Worm (Caenorhabditis elegans) whole organism, L3 larva: ENCODE results near the gene irld-8.

Experiments
- R02D3.7 ChIP-seq: fragments of 150-350 bp; optimal IDR thresholded peaks from 2 replicates; lab custom pipeline; 2014; ENCODE audit warnings: missing biosample characterization, missing genetic modification characterization
- ZK546.5 ChIP-seq: sonication (generic microtip); optimal IDR thresholded peaks from 2 replicates; lab custom pipeline; 2017; ENCODE audit warnings: missing biosample characterization, missing genetic modification characterization
- ama-1 ChIP-seq: fragments of 150-350 bp; optimal IDR thresholded peaks from 2 replicates; lab custom pipeline; 2018
- ceh-16 ChIP-seq: sonication (generic microtip); optimal IDR thresholded peaks from 2 replicates; lab custom pipeline; 2017; ENCODE audit warnings: missing biosample characterization, missing genetic modification characterization
- ceh-28 ChIP-seq: fragments of 150-350 bp; optimal IDR thresholded peaks from 2 replicates; lab custom pipeline; 2014; ENCODE audit warnings: missing biosample characterization, missing genetic modification reagents, missing genetic modification characterization
- ceh-9 ChIP-seq: sonication (generic microtip); optimal IDR thresholded peaks from 2 replicates; lab custom pipeline; 2018; ENCODE audit warnings: missing biosample characterization, missing genetic modification characterization
- daf-12 ChIP-seq: fragments of 150-350 bp; optimal IDR thresholded peaks from 2 replicates; lab custom pipeline; 2014; ENCODE audit warnings: missing biosample characterization, missing genetic modification reagents, missing genetic modification characterization
- egl-5 ChIP-seq: fragments of 150-350 bp; optimal IDR thresholded peaks from 2 replicates; lab custom pipeline; 2017; ENCODE audit warnings: missing biosample characterization, missing genetic modification reagents, missing genetic modification characterization, inconsistent platforms
- elt-1 ChIP-seq: fragments of 150-350 bp; optimal IDR thresholded peaks from 2 replicates; lab custom pipeline; 2014; ENCODE audit warnings: missing biosample characterization, missing genetic modification characterization
- elt-2 ChIP-seq: sonication (generic microtip); optimal IDR thresholded peaks from 2 replicates; lab custom pipeline; 2016; ENCODE audit warnings: missing genetic modification reagents, mild to moderate bottlenecking, missing genetic modification characterization, missing compliant biosample characterization
- elt-3 ChIP-seq, 3 experiments: fragments of 150-350 bp in 1 of 3; sonication (generic microtip) in 2 of 3; optimal IDR thresholded peaks; 2 replicates in 2 of 3; 4 replicates in 1 of 3; lab custom pipeline; 2014 to 2017; ENCODE audit warnings: missing biosample characterization in 3 of 3, missing genetic modification characterization in 3 of 3
- eor-1 ChIP-seq, 2 experiments: fragments of 150-350 bp; optimal IDR thresholded peaks; 2 replicates each; lab custom pipeline; 2014 to 2018; ENCODE audit warnings: missing biosample characterization in 2 of 2, missing genetic modification characterization in 2 of 2
- fkh-10 ChIP-seq: sonication (generic microtip); optimal IDR thresholded peaks from 2 replicates; lab custom pipeline; 2017; ENCODE audit warnings: missing biosample characterization, missing genetic modification reagents, missing genetic modification characterization
- fkh-2 ChIP-seq: fragments of 150-350 bp; optimal IDR thresholded peaks from 2 replicates; lab custom pipeline; 2014; ENCODE audit warnings: missing biosample characterization, missing genetic modification reagents, missing genetic modification characterization
- hmg-11 ChIP-seq: sonication (generic microtip); optimal IDR thresholded peaks from 2 replicates; lab custom pipeline; 2016; ENCODE audit warnings: missing genetic modification characterization, missing compliant biosample characterization
- lin-15B ChIP-seq: fragments of 150-350 bp; optimal IDR thresholded peaks from 2 replicates; lab custom pipeline; 2014; ENCODE audit warnings: missing biosample characterization, missing genetic modification characterization
- lin-39 ChIP-seq: fragments of 150-350 bp; optimal IDR thresholded peaks from 2 replicates; lab custom pipeline; 2018; ENCODE audit warnings: missing biosample characterization, missing genetic modification reagents, missing genetic modification characterization
- mdl-1 ChIP-seq: fragments of 150-350 bp; optimal IDR thresholded peaks from 2 replicates; lab custom pipeline; 2014; ENCODE audit warnings: missing biosample characterization, missing genetic modification characterization
- mml-1 ChIP-seq: fragments of 150-350 bp; sonication (generic microtip); optimal IDR thresholded peaks from 3 replicates; lab custom pipeline; 2014; ENCODE audit warnings: missing biosample characterization, missing genetic modification characterization
- nfya-1 ChIP-seq: sonication (generic microtip); optimal IDR thresholded peaks from 2 replicates; lab custom pipeline; 2017; ENCODE audit warnings: missing genetic modification characterization, mild to moderate bottlenecking, missing compliant biosample characterization, antibody characterized with exemption, moderate library complexity; ENCODE audit not compliant: insufficient read depth
- nhr-12 ChIP-seq: fragments of 150-350 bp; optimal IDR thresholded peaks from 2 replicates; lab custom pipeline; 2014; ENCODE audit warnings: missing biosample characterization, missing genetic modification characterization
- nhr-237 ChIP-seq: fragments of 150-350 bp; optimal IDR thresholded peaks from 2 replicates; lab custom pipeline; 2014; ENCODE audit warnings: missing biosample characterization, missing genetic modification characterization
- nhr-25 ChIP-seq: sonication (generic microtip); optimal IDR thresholded peaks from 2 replicates; lab custom pipeline; 2017; ENCODE audit warnings: missing biosample characterization, missing genetic modification characterization
- nhr-28 ChIP-seq: fragments of 150-350 bp; optimal IDR thresholded peaks from 2 replicates; lab custom pipeline; 2014; ENCODE audit warnings: missing biosample characterization, missing genetic modification characterization
- nhr-43 ChIP-seq: sonication (generic microtip); optimal IDR thresholded peaks from 2 replicates; lab custom pipeline; 2016; ENCODE audit warnings: mild to moderate bottlenecking, missing genetic modification characterization, missing compliant biosample characterization; ENCODE audit not compliant: poor library complexity, severe bottlenecking
- nhr-76 ChIP-seq: fragments of 150-350 bp; sonication (generic microtip); optimal IDR thresholded peaks from 5 replicates; lab custom pipeline; 2014; ENCODE audit warnings: missing biosample characterization, missing genetic modification characterization
- nhr-77 ChIP-seq: fragments of 150-350 bp; optimal IDR thresholded peaks from 2 replicates; lab custom pipeline; 2014; ENCODE audit warnings: missing biosample characterization, missing genetic modification characterization
- pqm-1 ChIP-seq: fragments of 150-350 bp; optimal IDR thresholded peaks from 2 replicates; lab custom pipeline; 2017; ENCODE audit warnings: missing biosample characterization, missing genetic modification characterization, inconsistent platforms
- sea-2 ChIP-seq: fragments of 150-350 bp; sonication (generic microtip); optimal IDR thresholded peaks from 4 replicates; lab custom pipeline; 2014; ENCODE audit warnings: missing biosample characterization, missing genetic modification reagents, missing genetic modification characterization
- skn-1 ChIP-seq: fragments of 150-350 bp; optimal IDR thresholded peaks from 2 replicates; lab custom pipeline; 2014; ENCODE audit warnings: missing biosample characterization, missing genetic modification characterization
- tbx-2 ChIP-seq: sonication (generic microtip); optimal IDR thresholded peaks from 2 replicates; lab custom pipeline; 2016; ENCODE audit warnings: mild to moderate bottlenecking, missing genetic modification characterization, missing compliant biosample characterization
- unc-62 ChIP-seq: fragments of 150-350 bp; sonication (generic microtip); optimal IDR thresholded peaks from 4 replicates; lab custom pipeline; 2014; ENCODE audit warnings: missing biosample characterization, missing genetic modification reagents, missing genetic modification characterization
- zag-1 ChIP-seq: fragments of 150-350 bp; optimal IDR thresholded peaks from 2 replicates; lab custom pipeline; 2014; ENCODE audit warnings: missing biosample characterization, missing genetic modification characterization

irld-8 gene

DNA sequence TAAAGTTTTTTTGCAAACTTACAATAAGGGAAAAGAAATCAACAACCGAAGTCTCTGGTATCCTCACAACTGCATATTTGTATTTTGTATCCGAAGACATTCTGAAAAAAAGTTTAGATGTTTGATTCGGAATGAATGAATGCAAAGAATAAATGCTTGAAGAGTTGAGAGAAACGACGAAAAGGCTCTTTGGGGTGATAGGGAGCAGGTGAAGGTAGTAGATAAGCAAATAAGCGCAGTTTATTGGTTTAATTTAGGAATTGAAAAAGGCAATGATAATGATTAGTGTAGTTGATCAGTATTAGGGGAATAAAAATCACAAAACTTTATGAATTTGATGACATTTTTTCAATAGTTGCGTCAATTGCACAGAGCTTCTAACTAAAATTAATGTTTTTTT is 29.0 kb upstream of the irld-8 start, which contains the start of gene nsy-7:
Gene nsy-7 (minus strand): TSS at position 101 of the 400 bp plus-strand sequence.
- TF ChIP-seq elt-2 (tag; lab: Kevin White, UChicago) (peak; percentile 15), nhr-12 (tag; lab: Kevin White, UChicago) (no peak), nhr-76 (no peak), ceh-16 (no peak)

DNA sequence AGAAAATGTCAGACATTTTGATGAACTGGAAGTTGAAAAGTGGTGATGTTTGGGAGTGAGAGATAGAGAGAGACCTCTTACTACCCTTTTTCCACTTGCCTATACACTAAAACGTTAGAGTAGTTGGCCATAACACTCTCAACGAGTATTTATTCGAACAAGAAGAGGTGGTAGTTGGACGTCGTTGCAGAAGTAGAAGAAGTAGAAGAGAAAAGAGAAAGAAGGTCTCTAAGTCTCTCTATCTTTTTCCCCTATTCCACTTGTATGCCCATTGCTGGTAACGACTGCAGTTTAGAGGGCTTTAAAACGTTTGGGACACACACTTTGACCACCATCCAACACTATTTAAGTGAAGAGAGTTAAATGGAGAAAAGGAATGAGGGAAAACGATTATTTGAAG is 24.0 kb upstream of the irld-8 start:
- TF ChIP-seq nhr-12 (tag; lab: Kevin White, UChicago) (no peak), egl-5 (tag; lab: Kevin White, UChicago) (peak; percentile 59), elt-1 (tag; lab: Kevin White, UChicago) (no peak)

DNA sequence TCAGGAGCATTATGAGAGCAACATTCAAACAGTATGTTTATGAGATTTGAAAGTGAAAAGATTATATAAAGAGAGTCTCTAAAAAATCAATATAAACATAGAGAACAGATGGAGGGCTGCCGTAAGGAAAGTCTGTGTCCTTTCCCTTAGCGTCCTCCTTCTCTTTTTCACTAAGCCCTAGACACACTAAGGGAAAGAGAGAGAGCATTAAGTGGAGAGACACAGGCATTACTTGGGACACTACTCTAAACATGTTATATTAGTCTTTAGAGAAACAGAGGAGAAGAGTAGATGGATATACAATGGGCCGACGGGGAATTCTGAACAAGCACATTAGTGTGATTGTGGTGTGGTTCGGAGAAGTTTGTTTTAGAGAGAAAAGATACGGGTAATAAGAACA is 19.2 kb upstream of the irld-8 start:
- TF ChIP-seq fkh-2 (tag; lab: Kevin White, UChicago) (no peak), sea-2 (no peak), lin-15B (no peak), ZK546.5 (no peak), ceh-9 (tag; lab: Kevin White, UChicago) (no peak), mdl-1 (tag; lab: Kevin White, UChicago) (no peak), daf-12 (tag; lab: Kevin White, UChicago) (no peak), skn-1 (no peak), nhr-77 (tag; lab: Kevin White, UChicago) (no peak), hmg-11 (tag; lab: Kevin White, UChicago) (no peak), zag-1 (tag; lab: Kevin White, UChicago) (no peak), ceh-28 (tag; lab: Kevin White, UChicago) (no peak), nhr-43 (tag; lab: Kevin White, UChicago) (no peak), nfya-1 (tag; lab: Kevin White, UChicago) (no peak), unc-62 (GFP tag; lab: Kevin White, UChicago) (no peak), fkh-10 (GFP tag; lab: Kevin White, UChicago) (no peak), lin-39 (no peak), eor-1 (tag; optimal IDR thresholded peaks at IDR 0.05; lab: Kevin White, UChicago) (no peak)

DNA sequence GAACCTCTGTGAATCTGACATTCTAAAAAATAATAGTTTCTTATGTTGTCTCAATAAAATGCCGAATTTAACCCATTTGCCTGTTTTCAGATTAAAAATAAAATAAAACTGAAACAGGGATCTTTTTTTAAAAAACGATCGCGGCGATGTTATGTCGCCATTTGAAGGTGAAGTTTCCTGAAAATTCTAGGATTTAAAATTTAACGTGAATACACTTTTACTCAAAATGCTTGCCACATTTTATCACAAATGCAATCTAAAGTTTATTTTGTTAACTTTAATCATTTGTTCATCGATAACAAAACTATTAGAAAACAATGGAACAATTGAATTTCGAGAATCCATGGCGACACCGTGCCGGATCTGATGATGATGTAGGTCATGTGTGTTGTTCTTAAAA is 16.0 kb upstream of the irld-8 start, which contains the start of gene Y42H9AR.2:
Gene Y42H9AR.2 (plus strand): TSS at position 301 of the 400 bp plus-strand sequence.
- TF ChIP-seq sea-2: no peak
- TF ChIP-seq nhr-28 (tag; lab: Kevin White, UChicago): no peak
- TF ChIP-seq nhr-25 (tag; lab: Kevin White, UChicago): no peak
- no peak for TF ChIP-seq skn-1
- no peak for TF ChIP-seq tbx-2
- no peak for TF ChIP-seq pqm-1
- no peak for TF ChIP-seq mdl-1 (tag; lab: Kevin White, UChicago)
- no peak for TF ChIP-seq mml-1
- TF ChIP-seq fkh-2 (tag; lab: Kevin White, UChicago): no peak
- TF ChIP-seq elt-3 (tag; optimal IDR thresholded peaks at IDR 0.05; lab: Kevin White, UChicago): no peak
- no peak for TF ChIP-seq eor-1 (tag; optimal IDR thresholded peaks at IDR 0.05; lab: Kevin White, UChicago)
- TF ChIP-seq ama-1: no peak
- no peak for TF ChIP-seq lin-39
- no peak for TF ChIP-seq R02D3.7 (tag; lab: Kevin White, UChicago)
- TF ChIP-seq nhr-12 (tag; lab: Kevin White, UChicago): no peak
- TF ChIP-seq nfya-1 (tag; lab: Kevin White, UChicago): no peak
- TF ChIP-seq nhr-77 (tag; lab: Kevin White, UChicago): no peak
- TF ChIP-seq daf-12 (tag; lab: Kevin White, UChicago): no peak
- no peak for TF ChIP-seq ZK546.5
- no peak for TF ChIP-seq nhr-237 (tag; lab: Kevin White, UChicago)

DNA sequence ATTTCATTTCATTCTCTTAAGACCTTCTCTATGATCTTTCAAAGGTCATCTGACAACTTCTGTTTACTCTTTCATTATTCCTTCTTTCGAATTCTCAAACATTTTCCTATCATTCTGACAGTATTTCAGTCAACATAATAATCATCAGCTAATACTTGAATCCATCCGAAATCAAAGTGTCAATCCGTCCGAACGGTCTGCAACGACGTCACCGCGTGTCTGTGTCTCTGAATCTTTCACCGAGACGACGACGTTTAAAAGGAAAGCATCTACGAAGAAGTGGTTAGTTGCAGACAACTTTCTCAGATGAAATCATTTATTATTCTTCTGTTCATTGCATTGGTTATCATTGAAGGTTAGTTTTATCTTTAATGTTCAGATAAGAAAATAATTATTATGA is 13.3 kb upstream of the irld-8 start, which contains the start of gene Y42H9AR.5:
Gene Y42H9AR.5 (plus strand): TSS at position 301 of the 400 bp plus-strand sequence.
- peak in 1 of 3 experiments; percentile 39 for TF ChIP-seq elt-3 (tag; optimal IDR thresholded peaks at IDR 0.05; lab: Kevin White, UChicago)
- TF ChIP-seq fkh-10 (GFP tag; lab: Kevin White, UChicago): no peak
